Fruit fly (Drosophila melanogaster): Measurements from ENCODE around the gene CG31457.
A peak's percentile ranks its signal among the peaks of the same experiment; 100 is the strongest.

CG31457 gene

DNA sequence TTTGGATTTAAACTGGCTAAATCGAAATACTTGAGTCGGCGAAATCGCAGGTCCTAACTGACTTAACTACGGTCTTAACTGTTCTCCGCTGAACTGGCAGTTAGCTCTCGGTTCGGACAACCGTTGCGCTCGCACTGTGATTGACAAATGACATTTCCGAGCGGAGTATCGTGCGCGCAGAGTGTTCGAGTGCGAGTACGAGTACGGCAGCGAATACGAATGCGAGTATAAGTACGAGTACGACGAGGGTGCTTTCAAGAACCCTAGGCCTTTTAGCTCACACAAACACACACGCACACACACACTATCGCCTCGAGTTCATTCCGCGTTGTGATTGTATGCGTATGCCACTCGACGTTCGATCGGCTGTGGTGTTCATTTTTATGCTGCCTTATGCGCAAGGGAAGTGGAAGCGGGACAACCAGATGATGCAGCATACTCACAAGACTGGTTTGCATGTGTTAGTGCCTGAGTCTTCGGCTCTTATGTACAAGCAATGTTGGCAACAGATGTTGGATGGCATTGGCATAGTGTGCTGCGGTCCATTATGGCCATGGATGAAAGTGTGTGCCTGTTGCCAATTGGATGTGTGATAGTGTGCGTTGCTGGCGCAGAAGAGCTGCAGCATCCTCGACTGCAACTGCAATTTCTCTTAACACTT lies 14.0 kb upstream of the CG31457 start, which contains the start of gene hh (continued):
- no peak for TF ChIP-seq CG11398 (GFP tag; optimal IDR thresholded peaks at IDR 0.05)
- no peak for TF ChIP-seq CG14014 (GFP tag; IDR thresholded peaks at IDR 0.05)
- no peak for TF ChIP-seq MESR4 (GFP tag; optimal IDR thresholded peaks at IDR 0.05)
- no peak for TF ChIP-seq mld (GFP tag; IDR thresholded peaks at IDR 0.05; ENCODE audit: partially characterized antibody)
- TF ChIP-seq HLH4C (GFP tag; IDR thresholded peaks at IDR 0.05; ENCODE audit: partially characterized antibody), result no peak
- peak; percentile 66 for TF ChIP-seq Med (GFP tag)
- no peak for TF ChIP-seq CG15269 (tag; optimal IDR thresholded peaks at IDR 0.05)
- TF ChIP-seq tx (GFP tag; optimal IDR thresholded peaks at IDR 0.05), result no peak
- no peak for TF ChIP-seq pnt (GFP tag; optimal IDR thresholded peaks at IDR 0.05)
- no peak for TF ChIP-seq pum (GFP tag; optimal IDR thresholded peaks at IDR 0.05)
- no peak for TF ChIP-seq Hmx (GFP tag; optimal IDR thresholded peaks at IDR 0.05)
- TF ChIP-seq Ssrp (tag; optimal IDR thresholded peaks at IDR 0.05), result no peak
- TF ChIP-seq twi (tag; optimal IDR thresholded peaks at IDR 0.05), result peak; percentile 97
- no peak for TF ChIP-seq phol (tag; optimal IDR thresholded peaks at IDR 0.05)
- TF ChIP-seq CG6689 (GFP tag; IDR thresholded peaks at IDR 0.05), result no peak
- TF ChIP-seq Abd-B (GFP tag; optimal IDR thresholded peaks at IDR 0.05), result no peak
- TF ChIP-seq br (optimal IDR thresholded peaks at IDR 0.05), result no peak
- no peak for TF ChIP-seq ac (GFP tag; optimal IDR thresholded peaks at IDR 0.05)
- TF ChIP-seq Rfx (GFP tag; IDR thresholded peaks at IDR 0.05), result no peak
- TF ChIP-seq Stat92E (GFP tag; optimal IDR thresholded peaks at IDR 0.05), result no peak
- peak; percentile 11; the same call in 1 of the 2 replicates for TF ChIP-seq CG13287 (GFP tag; IDR thresholded peaks at IDR 0.05; ENCODE audit: partially characterized antibody)
- no peak for TF ChIP-seq CG1602 (GFP tag; optimal IDR thresholded peaks at IDR 0.05)
- peak; percentile 98 for TF ChIP-seq D (optimal IDR thresholded peaks at IDR 0.05)
- no peak for TF ChIP-seq D (GFP tag; optimal IDR thresholded peaks at IDR 0.05)
- TF ChIP-seq CG3065 (GFP tag; optimal IDR thresholded peaks at IDR 0.05), result no peak
- TF ChIP-seq Six4 (GFP tag; optimal IDR thresholded peaks at IDR 0.05), result no peak
- no peak for TF ChIP-seq Mad (GFP tag; optimal IDR thresholded peaks at IDR 0.05)
- TF ChIP-seq CG14050 (GFP tag; IDR thresholded peaks at IDR 0.05), result no peak
- TF ChIP-seq B-H2 (GFP tag; optimal IDR thresholded peaks at IDR 0.05), result no peak
- peak; percentile 24 for TF ChIP-seq oc (tag; optimal IDR thresholded peaks at IDR 0.05)
- TF ChIP-seq CG12769 (tag; optimal IDR thresholded peaks at IDR 0.05), result no peak
- TF ChIP-seq CG32532 (GFP tag; IDR thresholded peaks at IDR 0.05), result peak; percentile 9; the same call in 1 of the 2 replicates
- no peak for TF ChIP-seq CG11247 (GFP tag; IDR thresholded peaks at IDR 0.05)
- no peak for TF ChIP-seq mirr (GFP tag; optimal IDR thresholded peaks at IDR 0.05)
- no peak for TF ChIP-seq CG2875 (GFP tag; optimal IDR thresholded peaks at IDR 0.05)
- no peak for TF ChIP-seq Mes4 (GFP tag; optimal IDR thresholded peaks at IDR 0.05)
- no peak for TF ChIP-seq CG7357 (GFP tag; IDR thresholded peaks at IDR 0.05)
- no peak for TF ChIP-seq Sin3A (optimal IDR thresholded peaks at IDR 0.05)
- no peak for TF ChIP-seq fru (optimal IDR thresholded peaks at IDR 0.05)
- no peak for TF ChIP-seq zf30C (GFP tag; optimal IDR thresholded peaks at IDR 0.05)
- no peak for TF ChIP-seq H2.0 (GFP tag; IDR thresholded peaks at IDR 0.05)
- no peak for TF ChIP-seq bsh (GFP tag; optimal IDR thresholded peaks at IDR 0.05)
- TF ChIP-seq CG15514 (GFP tag; optimal IDR thresholded peaks at IDR 0.05), result peak; percentile 9
- no peak for TF ChIP-seq fd3F (GFP tag; optimal IDR thresholded peaks at IDR 0.05)
- no peak for TF ChIP-seq klu (GFP tag; IDR thresholded peaks at IDR 0.05)
- TF ChIP-seq exex (tag; optimal IDR thresholded peaks at IDR 0.05), result no peak
- TF ChIP-seq trh (GFP tag; optimal IDR thresholded peaks at IDR 0.05), result no peak
- no peak for TF ChIP-seq trem (tag; optimal IDR thresholded peaks at IDR 0.05)
- no peak for TF ChIP-seq Hr51 (GFP tag; optimal IDR thresholded peaks at IDR 0.05)
- no peak for TF ChIP-seq CG17912 (GFP tag; optimal IDR thresholded peaks at IDR 0.05)
- peak; percentile 26 for TF ChIP-seq gsb-n (tag; optimal IDR thresholded peaks at IDR 0.05)
